Fruit fly (Drosophila melanogaster) whole organism, wandering third instar larva: Measurements from ENCODE around the gene Ada2a.

Experiments used
- dmrt93B ChIP-seq: fragments of 200-800 bp; sonication (Bioruptor generic); optimal IDR thresholded peaks from 2 replicates; lab custom pipeline; 2018; ENCODE audit warnings: missing biosample characterization, mild to moderate bottlenecking, missing genetic modification characterization
- sage ChIP-seq: fragments of 200-800 bp; sonication (Bioruptor generic); optimal IDR thresholded peaks from 2 replicates; lab custom pipeline; 2016; ENCODE audit warnings: missing biosample characterization, mild to moderate bottlenecking, missing genetic modification characterization

DNA sequence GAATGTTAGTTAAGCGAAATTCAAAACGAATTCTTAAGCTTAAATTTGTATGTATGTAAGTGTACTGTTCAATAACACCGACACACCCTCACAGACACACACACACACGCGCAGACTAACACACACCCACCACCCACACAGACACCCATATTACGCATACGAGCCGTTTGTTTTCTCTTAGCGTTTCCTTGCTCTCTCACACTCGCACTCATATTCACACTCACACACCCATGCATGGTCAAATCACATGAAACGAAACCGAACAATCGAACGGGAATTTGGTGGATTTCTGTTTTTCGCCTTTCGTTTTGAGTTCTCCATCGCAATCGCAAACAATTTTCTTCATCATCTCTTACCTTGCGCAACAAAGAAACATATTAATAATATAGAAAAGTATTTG, 6.0 kb downstream of the Ada2a start:
- TF ChIP-seq dmrt93B (GFP tag; lab: Kevin White, UChicago) (no peak), sage (GFP tag; lab: Kevin White, UChicago) (no peak)
